Fruit fly (Drosophila melanogaster): ENCODE data around the gene Cog4.

Cog4 gene

DNA sequence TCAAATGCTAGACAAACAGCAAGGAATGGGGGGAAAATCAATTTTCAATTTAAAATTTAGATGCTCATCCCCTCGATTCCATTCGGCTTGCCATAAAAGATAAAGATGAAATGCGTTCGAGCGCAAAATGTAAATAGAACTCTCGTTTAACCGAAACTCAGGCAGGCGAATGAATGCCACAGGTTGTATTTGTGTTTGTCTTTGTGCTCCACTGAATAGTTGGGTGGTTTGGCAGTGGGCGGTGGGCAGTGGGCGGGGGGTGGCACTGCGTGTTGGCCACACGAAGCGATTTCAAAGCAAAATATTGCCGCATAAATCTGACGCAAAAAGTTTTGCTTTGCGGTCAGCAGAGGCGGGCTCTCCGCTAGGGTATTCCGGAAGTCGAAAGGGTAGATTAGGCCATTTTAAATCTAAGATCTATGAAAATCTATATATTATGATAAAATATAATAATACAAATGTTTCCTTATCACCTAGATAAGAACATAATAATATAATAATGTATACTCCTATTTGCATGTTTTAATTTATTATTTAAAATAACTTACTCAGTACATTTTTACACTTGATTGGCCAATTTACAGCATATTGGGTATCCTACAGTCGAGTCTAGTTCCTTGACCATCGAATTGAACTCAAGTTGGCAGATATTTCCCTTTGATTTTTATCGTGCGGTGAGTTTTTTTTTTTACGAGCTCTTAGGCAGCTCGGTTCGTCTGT lies 33.9 kb upstream of the Cog4 start (continued):
- TF ChIP-seq D19A (tag; optimal IDR thresholded peaks at IDR 0.05) (peak; percentile 49), kni (GFP tag; optimal IDR thresholded peaks at IDR 0.05) (no peak), pum (GFP tag; optimal IDR thresholded peaks at IDR 0.05) (no peak), Mes4 (GFP tag; optimal IDR thresholded peaks at IDR 0.05) (no peak), Chrac-16 (GFP tag; optimal IDR thresholded peaks at IDR 0.05) (peak; percentile 42), CG2120 (GFP tag; optimal IDR thresholded peaks at IDR 0.05) (peak; percentile 51), CG18476 (GFP tag; optimal IDR thresholded peaks at IDR 0.05) (no peak), ham (GFP tag; IDR thresholded peaks at IDR 0.05) (no peak), Dad (GFP tag; optimal IDR thresholded peaks at IDR 0.05) (no peak), sqz (GFP tag; optimal IDR thresholded peaks at IDR 0.05) (peak; percentile 33), lmd (GFP tag; IDR thresholded peaks at IDR 0.05) (peak; percentile 83), CG18011 (GFP tag; optimal IDR thresholded peaks at IDR 0.05) (peak; percentile 10), gem (tag; optimal IDR thresholded peaks at IDR 0.05) (peak; percentile 81), CG18262 (tag; optimal IDR thresholded peaks at IDR 0.05) (peak; percentile 65), CG14441 (GFP tag; IDR thresholded peaks at IDR 0.05) (peak; percentile 74), lab (GFP tag; optimal IDR thresholded peaks at IDR 0.05) (peak; percentile 74), CG14014 (GFP tag; IDR thresholded peaks at IDR 0.05) (peak; percentile 25; the same call in 1 of the 2 replicates), Hey (tag; optimal IDR thresholded peaks at IDR 0.05) (no peak), CG12744 (GFP tag; optimal IDR thresholded peaks at IDR 0.05) (no peak), tup (GFP tag; optimal IDR thresholded peaks at IDR 0.05) (no peak), CrebB (tag; optimal IDR thresholded peaks at IDR 0.05) (no peak), CG7745 (tag; optimal IDR thresholded peaks at IDR 0.05) (no peak), emc (GFP tag; optimal IDR thresholded peaks at IDR 0.05) (no peak), bcd (GFP tag; optimal IDR thresholded peaks at IDR 0.05) (peak; percentile 76), trem (tag; optimal IDR thresholded peaks at IDR 0.05) (no peak), onecut (GFP tag; IDR thresholded peaks at IDR 0.05) (no peak), Sry-δ (GFP tag; optimal IDR thresholded peaks at IDR 0.05) (no peak), otp (GFP tag; IDR thresholded peaks at IDR 0.05) (no peak), Meics (GFP tag; optimal IDR thresholded peaks at IDR 0.05) (peak; percentile 78), tx (GFP tag; optimal IDR thresholded peaks at IDR 0.05) (no peak), p53 (GFP tag; optimal IDR thresholded peaks at IDR 0.05) (no peak), row (GFP tag; IDR thresholded peaks at IDR 0.05) (peak; percentile 84), phol (tag; optimal IDR thresholded peaks at IDR 0.05) (peak; percentile 75), bbx (GFP tag; IDR thresholded peaks at IDR 0.05; ENCODE audit: partially characterized antibody) (no peak), eve (GFP tag; optimal IDR thresholded peaks at IDR 0.05) (peak in 1 of 2 experiments; percentile 68), CG8478 (optimal IDR thresholded peaks at IDR 0.05) (no peak), CG30403 (GFP tag; optimal IDR thresholded peaks at IDR 0.05) (peak; percentile 77), CG15269 (tag; optimal IDR thresholded peaks at IDR 0.05) (peak; percentile 76), psq (GFP tag; optimal IDR thresholded peaks at IDR 0.05) (no peak), CG15011 (GFP tag; optimal IDR thresholded peaks at IDR 0.05) (peak; percentile 50), CG7271 (tag; optimal IDR thresholded peaks at IDR 0.05) (no peak), CG17359 (tag; optimal IDR thresholded peaks at IDR 0.05) (peak; percentile 49), CG17912 (GFP tag; optimal IDR thresholded peaks at IDR 0.05) (no peak), Sin3A (optimal IDR thresholded peaks at IDR 0.05) (no peak), GATAe (GFP tag; conservative IDR thresholded peaks at IDR 0.05) (no peak), CG11093 (GFP tag; IDR thresholded peaks at IDR 0.05) (peak; percentile 68; the same call in 1 of the 3 replicates), Fer2 (tag; optimal IDR thresholded peaks at IDR 0.05) (no peak), lov (optimal IDR thresholded peaks at IDR 0.05) (no peak), lov (GFP tag; IDR thresholded peaks at IDR 0.05) (no peak), CG6654 (GFP tag; optimal IDR thresholded peaks at IDR 0.05) (no peak), dysf (GFP tag; IDR thresholded peaks at IDR 0.05) (peak; percentile 90)

Measured in whole organism, embryonic.